Fruit fly (Drosophila melanogaster) whole organism, adult: ENCODE measurements around the gene CG34393.

ENCODE experiments used
- CG14711 ChIP-seq: fragments of 200-800 bp; sonication (Bioruptor generic); optimal IDR thresholded peaks from 2 replicates; lab custom pipeline; 2018; ENCODE audit warnings: missing biosample characterization, mild to moderate bottlenecking, missing genetic modification characterization, moderate library complexity
- CG1620 ChIP-seq: fragments of 200-800 bp; sonication (Bioruptor generic); optimal IDR thresholded peaks from 2 replicates; lab custom pipeline; 2016; ENCODE audit warnings: missing biosample characterization, missing genetic modification characterization
- CG33017 ChIP-seq: fragments of 200-800 bp; sonication (Bioruptor generic); optimal IDR thresholded peaks from 2 replicates; lab custom pipeline; 2018; ENCODE audit warnings: missing biosample characterization, mild to moderate bottlenecking, missing genetic modification characterization, moderate library complexity
- Clk ChIP-seq: fragments of 200-800 bp; sonication (Bioruptor generic); optimal IDR thresholded peaks from 2 replicates; lab custom pipeline; 2017; ENCODE audit warnings: missing biosample characterization, missing genetic modification characterization
- Hr96 ChIP-seq: fragments of 200-800 bp; sonication (Bioruptor generic); optimal IDR thresholded peaks from 2 replicates; lab custom pipeline; 2016; ENCODE audit warnings: missing biosample characterization, missing genetic modification characterization
- bab1 ChIP-seq: fragments of 200-800 bp; sonication (Bioruptor generic); optimal IDR thresholded peaks from 3 replicates; lab custom pipeline; 2019; ENCODE audit warnings: missing biosample characterization, mild to moderate bottlenecking, missing genetic modification characterization, moderate library complexity
- cic ChIP-seq: fragments of 200-800 bp; sonication (Bioruptor generic); optimal IDR thresholded peaks from 2 replicates; lab custom pipeline; 2017; ENCODE audit warnings: missing biosample characterization, mild to moderate bottlenecking, missing genetic modification characterization, moderate library complexity

DNA sequence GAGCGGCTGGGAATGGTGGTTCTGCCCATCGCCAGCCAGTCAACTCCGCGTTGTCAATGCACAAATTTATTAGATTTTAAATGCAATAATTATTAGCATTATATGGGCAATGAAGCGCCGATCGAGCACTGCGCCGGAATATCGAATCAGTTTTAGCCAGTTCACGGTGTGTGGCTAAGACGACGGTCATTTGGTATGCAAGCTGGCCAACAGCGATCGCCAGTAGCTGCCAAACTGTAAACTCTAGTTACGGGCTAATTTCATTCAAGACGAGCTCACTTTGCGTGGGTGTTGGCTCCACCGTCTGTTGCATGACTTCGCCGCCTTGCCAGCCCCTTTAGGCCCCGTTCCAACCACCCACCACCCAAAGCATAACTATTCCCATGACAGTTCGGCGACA is 44.5 kb downstream of the CG34393 start:
- no peak for TF ChIP-seq CG33017
- no peak for TF ChIP-seq Clk (GFP tag; lab: Kevin White, UChicago)
- no peak for TF ChIP-seq CG1620
- no peak for TF ChIP-seq cic (GFP tag; lab: Kevin White, UChicago)
- no peak for TF ChIP-seq CG14711 (tag; lab: Kevin White, UChicago)
- no peak for TF ChIP-seq bab1 (GFP tag; lab: Kevin White, UChicago)
- TF ChIP-seq Hr96 (GFP tag; lab: Kevin White, UChicago), result no peak
